Worm (Caenorhabditis elegans) whole organism, L4/young adult: ENCODE measurements around the gene chpf-2.
"Not testable (repeated sequence)": the region's sequence is repeated elsewhere in the genome, so short reads cannot be mapped to it uniquely, and the experiment has no call there.

ENCODE experiments used
- W03F9.2 ChIP-seq: fragments of 150-350 bp; optimal IDR thresholded peaks from 2 replicates; lab custom pipeline; 2014; ENCODE audit warnings: missing biosample characterization, missing genetic modification characterization
- dao-5 ChIP-seq: sonication (generic microtip); optimal IDR thresholded peaks from 2 replicates; lab custom pipeline; 2016; ENCODE audit warnings: missing genotype, missing genetic modification characterization, moderate library complexity, missing compliant biosample characterization
- him-1 ChIP-seq: sonication (generic microtip); optimal IDR thresholded peaks from 2 replicates; lab custom pipeline; 2016; ENCODE audit warnings: missing genotype, missing genetic modification reagents, missing genetic modification characterization, missing compliant biosample characterization

- not testable (repeated sequence) for TF ChIP-seq him-1, dao-5, W03F9.2 (tag; lab: Kevin White, UChicago)
Observed at ce11 chrV:3064418-3064817, 25.2 kb upstream of the chpf-2 start, which contains the start of gene srt-16.
